Worm (Caenorhabditis elegans): Measurements from ENCODE around the gene str-46.

DNA sequence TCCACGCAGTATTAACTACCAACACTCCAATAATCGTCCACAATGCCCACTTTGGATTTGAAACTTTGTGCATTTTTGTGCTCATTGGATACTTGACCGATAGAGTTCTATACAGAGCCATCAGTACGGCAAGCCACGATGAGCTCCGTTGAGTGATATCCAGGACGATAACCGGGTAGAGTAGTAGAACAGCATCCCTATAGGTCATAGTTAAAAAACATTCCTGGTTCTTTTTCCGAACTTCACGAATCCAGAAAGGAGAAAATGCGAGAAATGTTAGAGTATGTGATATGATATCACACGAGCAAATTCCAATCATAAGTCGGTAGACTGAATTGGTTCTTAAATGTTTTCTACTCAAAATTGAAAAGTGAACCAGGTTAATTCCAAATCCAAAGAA, 11.5 kb downstream of the str-46 start:
- TF ChIP-seq jun-1 (tag; optimal IDR thresholded peaks at IDR 0.05): no peak
- TF ChIP-seq unc-62 (GFP tag; optimal IDR thresholded peaks at IDR 0.05): no peak
- TF ChIP-seq pha-4 (tag; optimal IDR thresholded peaks at IDR 0.05): no peak
- TF ChIP-seq pqm-1 (tag; optimal IDR thresholded peaks at IDR 0.05): no peak
- TF ChIP-seq lin-15B (tag; optimal IDR thresholded peaks at IDR 0.05): no peak
- TF ChIP-seq nhr-77 (tag; optimal IDR thresholded peaks at IDR 0.05): no peak
- TF ChIP-seq tbx-2 (tag; optimal IDR thresholded peaks at IDR 0.05): no peak
- no peak for TF ChIP-seq nhr-76 (tag; optimal IDR thresholded peaks at IDR 0.05)
- no peak for TF ChIP-seq nhr-237 (tag; optimal IDR thresholded peaks at IDR 0.05)
